Worm (Caenorhabditis elegans) whole organism, L1 larva: ENCODE data around the gene F17H10.4.

Experiments
- C04F5.9 ChIP-seq: sonication (generic microtip); optimal IDR thresholded peaks from 2 replicates; lab custom pipeline; 2016; ENCODE audit warnings: missing genetic modification characterization, missing compliant biosample characterization
- C16A3.4 ChIP-seq: fragments of 150-350 bp; optimal IDR thresholded peaks from 2 replicates; lab custom pipeline; 2014; ENCODE audit warnings: missing biosample characterization, missing genetic modification characterization
- Y116A8C.19 ChIP-seq: sonication (generic microtip); optimal IDR thresholded peaks from 2 replicates; lab custom pipeline; 2016; ENCODE audit warnings: missing compliant biosample characterization, missing genetic modification characterization, borderline replicate concordance
- blmp-1 ChIP-seq: fragments of 150-350 bp; optimal IDR thresholded peaks from 2 replicates; lab custom pipeline; 2014; ENCODE audit warnings: missing biosample characterization, missing genetic modification characterization
- ceh-63 ChIP-seq: fragments of 200-800 bp; sonication (Bioruptor generic); optimal IDR thresholded peaks from 2 replicates; lab custom pipeline; 2018; ENCODE audit warnings: mild to moderate bottlenecking, missing genetic modification characterization, missing compliant biosample characterization
- ceh-88 ChIP-seq: fragments of 200-800 bp; sonication (Bioruptor generic); IDR thresholded peaks from 2 replicates; pipeline ENCODE4 v1.3.6; 2022; ENCODE audit warnings: missing genetic modification characterization, missing compliant biosample characterization
- dpl-1 ChIP-seq, 3 experiments: fragments of 150-350 bp in 2 of 3; sonication (generic microtip) in 1 of 3; optimal IDR thresholded peaks; 2 replicates each; lab custom pipeline; 2014 to 2017; ENCODE audit warnings: missing biosample characterization in 3 of 3, missing genetic modification characterization in 3 of 3, missing genetic modification reagents in 3 of 3
- dsc-1 ChIP-seq: sonication (generic microtip); optimal IDR thresholded peaks from 2 replicates; lab custom pipeline; 2016; ENCODE audit warnings: mild to moderate bottlenecking, missing genetic modification characterization, missing compliant biosample characterization
- efl-1 ChIP-seq, 4 experiments: fragments of 150-350 bp; optimal IDR thresholded peaks in 3 of 4; peaks in 1 of 4; 1 replicate in 1 of 4; 2 replicates in 3 of 4; lab custom pipeline; 2014; ENCODE audit warnings: missing biosample characterization in 2 of 4, missing genetic modification characterization in 2 of 4, missing genetic modification reagents in 2 of 4
- egl-13 ChIP-seq: sonication (generic microtip); optimal IDR thresholded peaks from 2 replicates; lab custom pipeline; 2016; ENCODE audit warnings: missing genotype, missing genetic modification reagents, missing genetic modification characterization, missing compliant biosample characterization
- elt-2 ChIP-seq: sonication (generic microtip); optimal IDR thresholded peaks from 2 replicates; lab custom pipeline; 2016; ENCODE audit warnings: missing genetic modification characterization, mild to moderate bottlenecking, inconsistent platforms, missing compliant biosample characterization, missing genetic modification reagents
- elt-3 ChIP-seq, 6 experiments: fragments of 150-350 bp in 1 of 6; sonication (generic microtip); optimal IDR thresholded peaks; 2 replicates each; lab custom pipeline; 2017 to 2018; ENCODE audit warnings: missing biosample characterization in 6 of 6, missing genetic modification characterization in 6 of 6, inconsistent platforms in 1 of 6
- fkh-10 ChIP-seq: sonication (generic microtip); optimal IDR thresholded peaks from 2 replicates; lab custom pipeline; 2017; ENCODE audit warnings: missing biosample characterization, missing genetic modification reagents, missing genetic modification characterization
- fkh-4 ChIP-seq: sonication (generic microtip); optimal IDR thresholded peaks from 2 replicates; lab custom pipeline; 2016; ENCODE audit warnings: missing compliant biosample characterization, missing genetic modification characterization, borderline replicate concordance
- fkh-8 ChIP-seq: sonication (generic microtip); optimal IDR thresholded peaks from 2 replicates; lab custom pipeline; 2016; ENCODE audit warnings: mild to moderate bottlenecking, missing genetic modification characterization, missing compliant biosample characterization
- grh-1 ChIP-seq: fragments of 200-800 bp; sonication (Bioruptor generic); IDR thresholded peaks from 2 replicates; pipeline ENCODE4 v1.3.6; 2022; ENCODE audit warnings: missing genetic modification reagents, missing genetic modification characterization, missing compliant biosample characterization
- hlh-4 ChIP-seq: sonication (generic microtip); optimal IDR thresholded peaks from 2 replicates; lab custom pipeline; 2016; ENCODE audit warnings: mild to moderate bottlenecking, missing genetic modification characterization, missing compliant biosample characterization
- hpl-2 ChIP-seq: fragments of 150-350 bp; optimal IDR thresholded peaks from 2 replicates; lab custom pipeline; 2014; ENCODE audit warnings: missing biosample characterization, missing genetic modification reagents, missing genetic modification characterization
- irx-1 ChIP-seq: sonication (generic microtip); optimal IDR thresholded peaks from 2 replicates; lab custom pipeline; 2016; ENCODE audit warnings: missing genetic modification characterization, missing compliant biosample characterization
- isw-1 ChIP-seq: fragments of 200-800 bp; sonication (Bioruptor generic); IDR thresholded peaks from 2 replicates; pipeline ENCODE4 v1.3.6; 2022; ENCODE audit warnings: missing genetic modification characterization, missing compliant biosample characterization
- lin-14 ChIP-seq: fragments of 200-800 bp; sonication (Bioruptor generic); optimal IDR thresholded peaks from 2 replicates; lab custom pipeline; 2018; ENCODE audit warnings: mild to moderate bottlenecking, missing genetic modification characterization, moderate library complexity, missing compliant biosample characterization
- lin-35 ChIP-seq, 2 experiments: fragments of 150-350 bp; optimal IDR thresholded peaks; 2 replicates each; lab custom pipeline; 2014; ENCODE audit warnings: missing biosample characterization in 2 of 2, missing genetic modification characterization in 2 of 2, missing genetic modification reagents in 2 of 2
- lir-3 ChIP-seq: sonication (generic microtip); optimal IDR thresholded peaks from 2 replicates; lab custom pipeline; 2016; ENCODE audit warnings: mild to moderate bottlenecking, missing genetic modification characterization, moderate library complexity, missing compliant biosample characterization; ENCODE audit not compliant: poor library complexity
- mdl-1 ChIP-seq, 2 experiments: fragments of 150-350 bp; optimal IDR thresholded peaks; 2 replicates each; lab custom pipeline; 2014 to 2017; ENCODE audit warnings: missing biosample characterization in 2 of 2, missing genetic modification characterization in 2 of 2, inconsistent platforms in 1 of 2
- mef-2 ChIP-seq: fragments of 150-350 bp; optimal IDR thresholded peaks from 2 replicates; lab custom pipeline; 2014; ENCODE audit warnings: missing biosample characterization, missing genetic modification characterization
- nhr-20 ChIP-seq: sonication (generic microtip); optimal IDR thresholded peaks from 2 replicates; lab custom pipeline; 2016; ENCODE audit warnings: mild to moderate bottlenecking, missing genetic modification characterization, missing compliant biosample characterization
- nhr-237 ChIP-seq: fragments of 150-350 bp; optimal IDR thresholded peaks from 2 replicates; lab custom pipeline; 2014; ENCODE audit warnings: missing biosample characterization, missing genetic modification characterization
- nhr-47 ChIP-seq: sonication (generic microtip); optimal IDR thresholded peaks from 2 replicates; lab custom pipeline; 2016; ENCODE audit warnings: mild to moderate bottlenecking, missing genetic modification characterization, moderate library complexity, missing compliant biosample characterization
- nhr-71 ChIP-seq: sonication (generic microtip); optimal IDR thresholded peaks from 2 replicates; lab custom pipeline; 2016; ENCODE audit warnings: mild to moderate bottlenecking, missing genetic modification characterization, moderate library complexity, missing compliant biosample characterization
- nhr-77 ChIP-seq: fragments of 150-350 bp; optimal IDR thresholded peaks from 2 replicates; lab custom pipeline; 2014; ENCODE audit warnings: missing biosample characterization, missing genetic modification characterization
- nhr-85 ChIP-seq: sonication (generic microtip); peaks from one replicate; lab custom pipeline; 2016; ENCODE audit warnings: missing genetic modification characterization, inconsistent platforms, missing compliant biosample characterization
- nhr-90 ChIP-seq: sonication (generic microtip); optimal IDR thresholded peaks from 2 replicates; lab custom pipeline; 2016; ENCODE audit warnings: mild to moderate bottlenecking, missing genetic modification characterization, missing compliant biosample characterization; ENCODE audit not compliant: poor library complexity
- pag-3 ChIP-seq: sonication (generic microtip); optimal IDR thresholded peaks from 2 replicates; lab custom pipeline; 2017; ENCODE audit warnings: missing genetic modification characterization, mild to moderate bottlenecking, missing compliant biosample characterization, antibody characterized with exemption, borderline replicate concordance; ENCODE audit not compliant: insufficient read depth
- pax-3 ChIP-seq: fragments of 200-800 bp; sonication (Bioruptor generic); optimal IDR thresholded peaks from 2 replicates; lab custom pipeline; 2018; ENCODE audit warnings: mild to moderate bottlenecking, missing genetic modification characterization, moderate library complexity, missing compliant biosample characterization
- snpc-4 ChIP-seq: fragments of 150-350 bp; optimal IDR thresholded peaks from 2 replicates; lab custom pipeline; 2014; ENCODE audit warnings: missing biosample characterization, missing genetic modification characterization
- snu-23 ChIP-seq: sonication (generic microtip); optimal IDR thresholded peaks from 2 replicates; lab custom pipeline; 2016; ENCODE audit warnings: missing genetic modification characterization, missing compliant biosample characterization
- swsn-7 ChIP-seq: sonication (generic microtip); optimal IDR thresholded peaks from 2 replicates; lab custom pipeline; 2016; ENCODE audit warnings: missing genetic modification characterization, missing compliant biosample characterization
- unc-130 ChIP-seq: fragments of 150-350 bp; optimal IDR thresholded peaks from 2 replicates; lab custom pipeline; 2017; ENCODE audit warnings: missing biosample characterization, missing genetic modification characterization, inconsistent platforms
- ztf-4 ChIP-seq: fragments of 150-350 bp; optimal IDR thresholded peaks from 2 replicates; lab custom pipeline; 2014; ENCODE audit warnings: missing biosample characterization, missing genetic modification characterization

The F17H10.4 gene

DNA sequence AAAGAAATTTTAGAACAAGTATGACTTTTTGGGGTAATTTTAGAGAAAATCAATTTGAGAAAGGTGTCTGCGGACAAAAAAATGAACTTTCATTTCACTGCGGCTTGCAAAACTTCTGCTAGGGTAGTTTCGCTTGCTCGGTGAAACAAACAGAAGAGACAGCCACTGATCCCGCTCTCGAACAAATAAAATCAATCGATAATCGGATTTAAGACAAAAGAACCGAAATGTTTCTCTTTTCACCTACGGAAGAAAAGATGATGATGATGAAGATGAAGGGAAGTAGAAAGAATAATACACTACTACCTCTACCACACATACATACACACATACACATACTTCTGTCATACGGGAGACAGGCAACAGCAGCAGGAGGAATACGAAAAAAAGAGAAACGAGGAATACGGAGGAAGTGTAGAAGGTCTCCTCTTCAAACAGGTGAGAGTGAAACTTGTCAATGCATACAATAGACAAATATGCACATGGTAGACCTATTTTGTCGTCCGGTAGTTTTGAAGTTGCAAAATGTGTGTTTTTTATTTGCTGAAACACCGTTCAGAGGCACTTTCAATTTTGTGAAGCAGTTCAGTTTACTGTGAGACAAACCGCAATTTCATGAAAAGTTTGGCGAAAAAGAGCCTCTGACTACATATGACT, 30.9 kb upstream of the F17H10.4 start:
- TF ChIP-seq blmp-1 (tag; lab: Kevin White, UChicago) = peak; percentile 81
- peak; percentile 18 for TF ChIP-seq lin-14 (GFP tag; lab: Kevin White, UChicago)
- TF ChIP-seq nhr-85 = peak; percentile 43
- TF ChIP-seq lin-35 (GFP tag; optimal IDR thresholded peaks at IDR 0.05; lab: Kevin White, UChicago) = peak in 1 of 2 experiments; percentile 35
- TF ChIP-seq C04F5.9 (tag; lab: Kevin White, UChicago) = no peak

ce11 chrX:13155730-13156129, 29.4 kb upstream of the F17H10.4 start:
- TF ChIP-seq nhr-20 (tag; lab: Kevin White, UChicago) = no peak
- no peak for TF ChIP-seq efl-1 (optimal IDR thresholded peaks at IDR 0.05; lab: Kevin White, UChicago)
- peak in 1 of 2 experiments; percentile 13 for TF ChIP-seq efl-1 (GFP tag; optimal IDR thresholded peaks at IDR 0.05 in 1 of 2; lab: Kevin White, UChicago)
- TF ChIP-seq lin-14 (GFP tag; lab: Kevin White, UChicago) = peak; percentile 6
- TF ChIP-seq fkh-4 (tag; lab: Kevin White, UChicago) = no peak
- peak; percentile 82 for TF ChIP-seq fkh-10 (GFP tag; lab: Kevin White, UChicago)
- TF ChIP-seq isw-1 (GFP tag; lab: Robert Waterston, UW) = no peak
- TF ChIP-seq egl-13 = no peak
- TF ChIP-seq fkh-8 (tag; lab: Kevin White, UChicago) = no peak

DNA sequence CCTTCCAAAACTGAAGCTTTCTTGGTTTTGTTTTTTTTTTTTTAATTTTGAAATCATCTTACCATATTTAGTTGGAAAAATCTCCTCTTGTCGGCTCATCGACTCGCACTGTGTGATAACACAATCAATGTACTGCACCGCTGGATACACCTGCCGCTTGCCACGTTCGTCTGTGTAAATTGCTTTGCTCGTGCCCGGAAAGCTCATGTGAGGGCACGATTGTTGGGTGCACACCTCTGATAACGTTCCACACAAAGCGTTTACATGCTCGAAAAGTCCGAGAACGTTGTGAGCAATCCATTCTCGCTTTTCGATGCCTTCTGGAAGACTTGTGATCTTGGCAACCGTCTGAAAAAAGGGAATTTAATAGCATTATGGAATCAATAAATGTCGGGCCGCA, 28.2 kb upstream of the F17H10.4 start:
- TF ChIP-seq elt-2 (peak; percentile 56), Y116A8C.19 (tag; lab: Kevin White, UChicago) (no peak), ceh-63 (peak; percentile 14), unc-130 (tag; lab: Kevin White, UChicago) (no peak)

- TF ChIP-seq irx-1 (tag; lab: Kevin White, UChicago) = no peak
- peak; percentile 13 for TF ChIP-seq blmp-1 (tag; lab: Kevin White, UChicago)
- TF ChIP-seq ztf-4 (tag; lab: Kevin White, UChicago) = no peak
- no peak for TF ChIP-seq swsn-7 (tag; lab: Kevin White, UChicago)
- TF ChIP-seq nhr-237 (tag; lab: Kevin White, UChicago) = no peak
- no peak for TF ChIP-seq C04F5.9 (tag; lab: Kevin White, UChicago)
- no peak for TF ChIP-seq C16A3.4 (tag; lab: Kevin White, UChicago)
- no peak for TF ChIP-seq nhr-77 (tag; lab: Kevin White, UChicago)
- peak; percentile 61 for TF ChIP-seq nhr-71
- no peak for TF ChIP-seq mef-2
- TF ChIP-seq lin-35 (GFP tag; optimal IDR thresholded peaks at IDR 0.05; lab: Kevin White, UChicago) = peak in 1 of 2 experiments; percentile 58
- TF ChIP-seq lin-14 (GFP tag; lab: Kevin White, UChicago) = peak; percentile 69
- TF ChIP-seq mdl-1 (tag; optimal IDR thresholded peaks at IDR 0.05; lab: Kevin White, UChicago) = peak in 1 of 2 experiments; percentile 77
- TF ChIP-seq lir-3 = no peak
- peak in 1 of 3 experiments; percentile 18 for TF ChIP-seq dpl-1 (GFP tag; optimal IDR thresholded peaks at IDR 0.05; lab: Kevin White, UChicago)
- no peak for TF ChIP-seq ceh-88 (GFP tag; lab: Robert Waterston, UW)
- no peak for TF ChIP-seq snpc-4 (tag; lab: Kevin White, UChicago)
- TF ChIP-seq nhr-20 (tag; lab: Kevin White, UChicago) = peak; percentile 52
- TF ChIP-seq elt-3 (tag; optimal IDR thresholded peaks at IDR 0.05; lab: Kevin White, UChicago) = no peak
- TF ChIP-seq pax-3 = peak; percentile 46
- TF ChIP-seq hpl-2 (GFP tag; lab: Kevin White, UChicago) = no peak
- TF ChIP-seq nhr-85 = peak; percentile 85
- 0 out of 2 replicates have a peak, but pooled peaks have one; percentile 6 for TF ChIP-seq grh-1 (GFP tag; lab: Robert Waterston, UW)
- TF ChIP-seq efl-1 (optimal IDR thresholded peaks at IDR 0.05; lab: Kevin White, UChicago) = no peak
- TF ChIP-seq efl-1 (GFP tag; optimal IDR thresholded peaks at IDR 0.05 in 1 of 2; lab: Kevin White, UChicago) = peak in 1 of 2 experiments; percentile 22
- TF ChIP-seq dsc-1 (tag; lab: Kevin White, UChicago) = no peak
- TF ChIP-seq snu-23 (GFP tag; lab: Kevin White, UChicago) = peak; percentile 66
- TF ChIP-seq nhr-47 (tag; lab: Kevin White, UChicago) = peak; percentile 41
- TF ChIP-seq unc-130 (tag; lab: Kevin White, UChicago) = peak; percentile 30
- TF ChIP-seq pag-3 (tag; lab: Kevin White, UChicago) = peak; percentile 78
- TF ChIP-seq hlh-4 (tag; lab: Kevin White, UChicago) = no peak
- TF ChIP-seq fkh-8 (tag; lab: Kevin White, UChicago) = peak; percentile 37
- peak; percentile 35 for TF ChIP-seq nhr-90 (tag; lab: Kevin White, UChicago)
These were observed 20.8 kb upstream of the F17H10.4 start for ce11 chrX:13147105-13147504.
